Worm (Caenorhabditis elegans): ENCODE data around the gene his-39.
"Not testable (repeated sequence)": the region's sequence is repeated elsewhere in the genome, so short reads cannot be mapped to it uniquely, and the experiment has no call there.

DNA sequence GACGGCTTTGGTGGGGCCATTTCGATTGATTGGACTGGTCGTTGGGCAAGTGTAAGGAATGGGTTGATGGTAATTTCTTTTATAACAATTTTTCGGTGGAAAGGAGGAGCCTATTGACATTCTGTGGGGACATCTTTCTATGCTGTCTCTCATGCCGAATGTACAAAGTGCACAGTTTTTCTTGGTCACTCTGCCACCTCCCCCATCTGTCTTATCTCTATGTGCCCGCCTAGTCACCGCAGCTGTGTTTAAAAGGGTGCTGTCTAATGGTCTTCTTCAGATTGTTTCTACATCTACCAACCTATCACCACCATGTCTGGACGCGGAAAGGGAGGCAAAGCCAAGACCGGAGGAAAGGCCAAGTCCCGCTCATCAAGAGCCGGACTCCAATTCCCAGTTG is 3.2 kb upstream of the his-39 start, which contains the start of the genes his-8 and his-7:
- TF ChIP-seq R02D3.7 (tag; optimal IDR thresholded peaks at IDR 0.05); mbf-1 (tag; optimal IDR thresholded peaks at IDR 0.05); unc-62 (GFP tag; optimal IDR thresholded peaks at IDR 0.05); nhr-77 (tag; optimal IDR thresholded peaks at IDR 0.05); lin-39 (tag; optimal IDR thresholded peaks at IDR 0.05): not testable (repeated sequence)

All from whole organism, L2 larva.